Worm (Caenorhabditis elegans): Measurements from ENCODE around the gene actl-1.

The actl-1 gene

DNA sequence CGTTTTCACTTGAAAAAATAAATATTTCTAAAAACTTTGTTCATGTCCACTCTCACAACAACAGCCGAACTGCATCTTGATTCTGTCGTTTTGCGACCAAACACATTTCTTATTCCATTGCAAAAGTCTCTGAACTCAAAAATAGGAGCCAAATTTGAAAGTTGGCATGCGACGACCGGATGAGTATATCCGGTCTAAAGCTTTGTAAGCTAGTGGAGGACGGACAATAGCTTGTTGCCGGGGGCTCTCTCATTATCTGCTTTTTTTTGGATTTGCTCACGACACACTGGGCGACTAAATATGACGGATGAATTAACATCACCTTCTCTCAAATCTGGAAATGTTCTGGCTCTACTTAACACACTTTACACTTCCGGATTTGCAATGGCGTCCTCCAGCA is 37.9 kb downstream of the actl-1 start, which contains the start of gene K04E7.1:
K04E7.1 (plus strand) TSS at position 301 of the 400 bp plus-strand sequence.
- TF ChIP-seq pha-4 (tag; optimal IDR thresholded peaks at IDR 0.05): no peak
- TF ChIP-seq pax-1 (tag; optimal IDR thresholded peaks at IDR 0.05): no peak
- TF ChIP-seq zip-5 (tag; optimal IDR thresholded peaks at IDR 0.05): no peak
- no peak for TF ChIP-seq ceh-34 (tag; optimal IDR thresholded peaks at IDR 0.05)
- no peak for TF ChIP-seq ceh-24 (tag; optimal IDR thresholded peaks at IDR 0.05)
- no peak for TF ChIP-seq dmd-4 (tag; optimal IDR thresholded peaks at IDR 0.05; ENCODE audit: borderline replicate concordance)
- TF ChIP-seq hlh-13 (GFP tag; optimal IDR thresholded peaks at IDR 0.05): no peak
- no peak for TF ChIP-seq gmeb-2 (tag; optimal IDR thresholded peaks at IDR 0.05)
- TF ChIP-seq ceh-14 (tag; optimal IDR thresholded peaks at IDR 0.05): no peak
- TF ChIP-seq ceh-18 (tag; optimal IDR thresholded peaks at IDR 0.05): no peak
- no peak for TF ChIP-seq pqm-1 (tag; optimal IDR thresholded peaks at IDR 0.05)
- TF ChIP-seq syd-9 (tag; optimal IDR thresholded peaks at IDR 0.05): no peak
- no peak for TF ChIP-seq C38D4.7 (GFP tag; optimal IDR thresholded peaks at IDR 0.05)

DNA sequence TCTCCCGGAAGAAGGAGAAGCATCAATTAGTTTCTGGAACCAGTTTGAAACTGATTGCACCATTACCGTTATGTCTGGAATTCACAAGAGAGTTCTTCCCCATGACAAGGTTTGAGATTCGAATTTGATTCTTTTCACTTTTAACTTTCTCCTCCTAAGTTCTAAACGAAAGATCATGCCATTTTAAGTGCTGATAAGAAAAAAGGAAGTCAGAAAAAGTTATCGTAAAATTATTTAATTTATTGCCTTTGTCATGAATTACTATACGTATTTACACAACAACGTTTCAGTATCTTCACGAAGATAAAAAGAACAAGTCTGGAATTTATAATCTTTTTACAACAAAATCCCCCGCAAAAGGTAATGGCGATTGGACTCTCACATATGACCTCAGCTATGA is 39.5 kb downstream of the actl-1 start:
- TF ChIP-seq fax-1 (tag; optimal IDR thresholded peaks at IDR 0.05) (no peak), tbx-7 (tag; optimal IDR thresholded peaks at IDR 0.05) (no peak), ceh-14 (tag; optimal IDR thresholded peaks at IDR 0.05) (no peak), ceh-2 (tag; optimal IDR thresholded peaks at IDR 0.05) (no peak), unc-3 (GFP tag; conservative IDR thresholded peaks at IDR 0.05) (no peak), unc-3 (tag; optimal IDR thresholded peaks at IDR 0.05) (no peak), ceh-45 (GFP tag; IDR thresholded peaks at IDR 0.05) (no peak), K09A11.1 (tag; optimal IDR thresholded peaks at IDR 0.05; ENCODE audit: insufficient read depth) (no peak), unc-42 (tag; optimal IDR thresholded peaks at IDR 0.05) (no peak), eyg-1 (tag; optimal IDR thresholded peaks at IDR 0.05) (no peak), ceh-9 (tag; optimal IDR thresholded peaks at IDR 0.05) (no peak), sdc-2 (tag; optimal IDR thresholded peaks at IDR 0.05) (no peak), pros-1 (tag; optimal IDR thresholded peaks at IDR 0.05) (no peak), pat-9 (tag; optimal IDR thresholded peaks at IDR 0.05) (no peak), unc-55 (GFP tag; optimal IDR thresholded peaks at IDR 0.05) (no peak), ttx-3 (tag; optimal IDR thresholded peaks at IDR 0.05) (no peak)

DNA sequence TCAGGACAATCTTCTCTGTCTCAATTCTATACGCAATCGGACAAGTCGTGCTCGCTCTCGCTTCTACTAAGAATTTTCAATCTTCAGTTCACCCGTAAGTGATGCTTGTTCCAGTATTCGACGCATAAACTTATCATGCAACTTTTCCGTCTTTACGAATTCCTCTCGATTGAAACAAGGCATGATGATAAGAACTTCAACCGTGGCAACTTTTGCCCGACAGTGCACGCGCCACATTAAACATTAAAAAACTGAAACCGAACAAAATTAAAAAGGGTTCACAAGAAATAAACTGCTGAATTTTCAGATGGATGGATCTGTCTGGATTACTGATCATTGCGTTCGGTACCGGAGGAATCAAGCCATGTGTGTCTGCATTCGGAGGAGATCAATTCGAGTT is 41.2 kb downstream of the actl-1 start:
- TF ChIP-seq odd-2 (tag; optimal IDR thresholded peaks at IDR 0.05): no peak
- TF ChIP-seq unc-3 (GFP tag; conservative IDR thresholded peaks at IDR 0.05): no peak
- no peak for TF ChIP-seq unc-3 (tag; optimal IDR thresholded peaks at IDR 0.05)
- TF ChIP-seq che-1 (tag; optimal IDR thresholded peaks at IDR 0.05): no peak
- TF ChIP-seq K02D7.2 (tag; optimal IDR thresholded peaks at IDR 0.05): no peak
- no peak for TF ChIP-seq tbx-7 (tag; optimal IDR thresholded peaks at IDR 0.05)
- TF ChIP-seq gmeb-2 (tag; optimal IDR thresholded peaks at IDR 0.05): no peak
- no peak for TF ChIP-seq lin-11 (tag; optimal IDR thresholded peaks at IDR 0.05)
- no peak for TF ChIP-seq sox-2 (GFP tag; IDR thresholded peaks at IDR 0.05)

DNA sequence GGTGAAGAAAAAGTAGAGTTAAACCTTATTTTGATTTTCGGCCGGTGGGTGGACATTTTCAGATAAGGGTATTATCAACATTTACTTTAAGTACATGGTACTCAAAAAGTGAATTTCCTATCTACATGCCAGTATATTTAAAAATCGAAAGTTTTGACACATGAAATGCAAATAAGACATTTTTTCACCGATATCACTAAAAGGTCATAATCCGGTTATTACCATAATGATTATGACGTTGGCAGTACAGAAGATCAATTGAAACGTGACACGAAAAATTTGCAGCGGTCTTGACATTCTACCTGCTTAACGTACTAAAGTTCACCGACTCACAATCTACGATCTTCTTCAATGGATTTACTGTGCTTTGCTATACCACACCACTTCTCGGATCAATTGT is 41.6 kb downstream of the actl-1 start:
- TF ChIP-seq unc-86 (tag; optimal IDR thresholded peaks at IDR 0.05): no peak
- no peak for TF ChIP-seq sdc-2 (tag; optimal IDR thresholded peaks at IDR 0.05)
- TF ChIP-seq ceh-24 (tag; optimal IDR thresholded peaks at IDR 0.05): no peak
- no peak for TF ChIP-seq pag-3 (tag; optimal IDR thresholded peaks at IDR 0.05; ENCODE audit: borderline replicate concordance)
- no peak for TF ChIP-seq lin-11 (tag; optimal IDR thresholded peaks at IDR 0.05)
- TF ChIP-seq hlh-15 (tag; optimal IDR thresholded peaks at IDR 0.05): no peak
- TF ChIP-seq lim-6 (tag; optimal IDR thresholded peaks at IDR 0.05): no peak
- TF ChIP-seq pros-1 (tag; optimal IDR thresholded peaks at IDR 0.05): no peak
- no peak for TF ChIP-seq ceh-9 (tag; optimal IDR thresholded peaks at IDR 0.05)
- no peak for TF ChIP-seq ceh-22 (tag; optimal IDR thresholded peaks at IDR 0.05)
- no peak for TF ChIP-seq zip-5 (tag; optimal IDR thresholded peaks at IDR 0.05)
- no peak for TF ChIP-seq npax-4 (tag; optimal IDR thresholded peaks at IDR 0.05)
- TF ChIP-seq unc-42 (tag; optimal IDR thresholded peaks at IDR 0.05): no peak
- no peak for TF ChIP-seq ceh-6 (GFP tag; optimal IDR thresholded peaks at IDR 0.05)
- TF ChIP-seq ahr-1 (tag; optimal IDR thresholded peaks at IDR 0.05): no peak

Measured in whole organism, late embryonic.